Worm (Caenorhabditis elegans) whole organism, L3 larva: ENCODE data around the gene faah-4.

Experiments used
- ama-1 ChIP-seq: fragments of 150-350 bp; optimal IDR thresholded peaks from 2 replicates; lab custom pipeline; 2018
- ceh-9 ChIP-seq: sonication (generic microtip); optimal IDR thresholded peaks from 2 replicates; lab custom pipeline; 2018; ENCODE audit warnings: missing biosample characterization, missing genetic modification characterization
- elt-3 ChIP-seq, 3 experiments: fragments of 150-350 bp in 1 of 3; sonication (generic microtip) in 2 of 3; optimal IDR thresholded peaks; 2 replicates in 2 of 3; 4 replicates in 1 of 3; lab custom pipeline; 2014 to 2017; ENCODE audit warnings: missing biosample characterization in 3 of 3, missing genetic modification characterization in 3 of 3
- lin-39 ChIP-seq: fragments of 150-350 bp; optimal IDR thresholded peaks from 2 replicates; lab custom pipeline; 2018; ENCODE audit warnings: missing biosample characterization, missing genetic modification reagents, missing genetic modification characterization
- mdl-1 ChIP-seq: fragments of 150-350 bp; optimal IDR thresholded peaks from 2 replicates; lab custom pipeline; 2014; ENCODE audit warnings: missing biosample characterization, missing genetic modification characterization
- nfya-1 ChIP-seq: sonication (generic microtip); optimal IDR thresholded peaks from 2 replicates; lab custom pipeline; 2017; ENCODE audit warnings: missing genetic modification characterization, mild to moderate bottlenecking, missing compliant biosample characterization, antibody characterized with exemption, moderate library complexity; ENCODE audit not compliant: insufficient read depth
- nhr-237 ChIP-seq: fragments of 150-350 bp; optimal IDR thresholded peaks from 2 replicates; lab custom pipeline; 2014; ENCODE audit warnings: missing biosample characterization, missing genetic modification characterization
- nhr-76 ChIP-seq: fragments of 150-350 bp; sonication (generic microtip); optimal IDR thresholded peaks from 5 replicates; lab custom pipeline; 2014; ENCODE audit warnings: missing biosample characterization, missing genetic modification characterization
- nhr-77 ChIP-seq: fragments of 150-350 bp; optimal IDR thresholded peaks from 2 replicates; lab custom pipeline; 2014; ENCODE audit warnings: missing biosample characterization, missing genetic modification characterization
- pqm-1 ChIP-seq: fragments of 150-350 bp; optimal IDR thresholded peaks from 2 replicates; lab custom pipeline; 2017; ENCODE audit warnings: missing biosample characterization, missing genetic modification characterization, inconsistent platforms
- snpc-4 ChIP-seq: fragments of 150-350 bp; optimal IDR thresholded peaks from 2 replicates; lab custom pipeline; 2014; ENCODE audit warnings: missing biosample characterization, missing genetic modification characterization
- unc-39 ChIP-seq: sonication (generic microtip); optimal IDR thresholded peaks from 4 replicates; lab custom pipeline; 2017; ENCODE audit warnings: missing biosample characterization, missing genetic modification characterization
- unc-62 ChIP-seq: fragments of 150-350 bp; sonication (generic microtip); optimal IDR thresholded peaks from 4 replicates; lab custom pipeline; 2014; ENCODE audit warnings: missing biosample characterization, missing genetic modification reagents, missing genetic modification characterization

ce11 chrIII:11938525-11938924 lies 28.8 kb upstream of the faah-4 start:
- TF ChIP-seq mdl-1 (tag; lab: Kevin White, UChicago) (no peak), ceh-9 (tag; lab: Kevin White, UChicago) (no peak), snpc-4 (tag; lab: Kevin White, UChicago) (no peak), unc-62 (no peak), nhr-237 (tag; lab: Kevin White, UChicago) (no peak), nhr-77 (no peak), nhr-76 (tag; lab: Kevin White, UChicago) (no peak), elt-3 (tag; optimal IDR thresholded peaks at IDR 0.05; lab: Kevin White, UChicago) (no peak), nfya-1 (tag; lab: Kevin White, UChicago) (no peak), ama-1 (lab: Kevin White, UChicago) (no peak), pqm-1 (no peak), lin-39 (no peak), unc-39 (tag; lab: Kevin White, UChicago) (no peak)
